Worm (Caenorhabditis elegans) whole organism, late embryonic: ENCODE results near the gene inso-1.

Source experiments
- C08G9.2 ChIP-seq: sonication (generic microtip); optimal IDR thresholded peaks from 2 replicates; lab custom pipeline; 2016; ENCODE audit warnings: mild to moderate bottlenecking, missing genetic modification characterization, moderate library complexity, missing compliant biosample characterization
- K02D7.2 ChIP-seq: sonication (generic microtip); optimal IDR thresholded peaks from 2 replicates; lab custom pipeline; 2017; ENCODE audit warnings: mild to moderate bottlenecking, missing genetic modification characterization, missing compliant biosample characterization
- K09A11.1 ChIP-seq: sonication (generic microtip); optimal IDR thresholded peaks from 2 replicates; lab custom pipeline; 2017; ENCODE audit warnings: antibody characterized with exemption, mild to moderate bottlenecking, missing genetic modification characterization, missing compliant biosample characterization; ENCODE audit not compliant: insufficient read depth
- Y22D7AL.16 ChIP-seq: sonication (generic microtip); optimal IDR thresholded peaks from 2 replicates; lab custom pipeline; 2016; ENCODE audit warnings: missing genetic modification characterization, missing compliant biosample characterization
- ahr-1 ChIP-seq: sonication (generic microtip); optimal IDR thresholded peaks from 2 replicates; lab custom pipeline; 2016; ENCODE audit warnings: missing genetic modification characterization, missing compliant biosample characterization
- ama-1 ChIP-seq: fragments of 150-350 bp; optimal IDR thresholded peaks from 2 replicates; lab custom pipeline; 2014
- ceh-18 ChIP-seq: sonication (generic microtip); optimal IDR thresholded peaks from 2 replicates; lab custom pipeline; 2016; ENCODE audit warnings: missing genetic modification characterization, missing compliant biosample characterization
- ceh-2 ChIP-seq: sonication (generic microtip); optimal IDR thresholded peaks from 2 replicates; lab custom pipeline; 2016; ENCODE audit warnings: missing genotype, missing genetic modification characterization, missing compliant biosample characterization
- ceh-22 ChIP-seq: sonication (generic microtip); optimal IDR thresholded peaks from 2 replicates; lab custom pipeline; 2017; ENCODE audit warnings: missing biosample characterization, missing genetic modification characterization
- ceh-24 ChIP-seq: sonication (generic microtip); optimal IDR thresholded peaks from 2 replicates; lab custom pipeline; 2016; ENCODE audit warnings: mild to moderate bottlenecking, missing genetic modification characterization, missing compliant biosample characterization
- ceh-31 ChIP-seq: sonication (generic microtip); optimal IDR thresholded peaks from 2 replicates; lab custom pipeline; 2016; ENCODE audit warnings: missing genetic modification characterization, missing compliant biosample characterization
- ceh-34 ChIP-seq: sonication (generic microtip); optimal IDR thresholded peaks from 2 replicates; lab custom pipeline; 2016; ENCODE audit warnings: mild to moderate bottlenecking, missing genetic modification characterization, missing compliant biosample characterization
- ceh-45 ChIP-seq: fragments of 200-800 bp; sonication (Bioruptor generic); IDR thresholded peaks from 2 replicates; pipeline ENCODE4 v1.3.6; 2022; ENCODE audit warnings: missing genetic modification reagents, missing genetic modification characterization, missing compliant biosample characterization
- ceh-48 ChIP-seq: sonication (generic microtip); optimal IDR thresholded peaks from 2 replicates; lab custom pipeline; 2016; ENCODE audit warnings: missing genetic modification characterization, inconsistent platforms, missing compliant biosample characterization
- ceh-6 ChIP-seq: fragments of 200-800 bp; sonication (Bioruptor generic); optimal IDR thresholded peaks from 2 replicates; lab custom pipeline; 2018; ENCODE audit warnings: mild to moderate bottlenecking, missing genetic modification characterization, missing compliant biosample characterization
- dmd-4 ChIP-seq: sonication (generic microtip); optimal IDR thresholded peaks from 2 replicates; lab custom pipeline; 2016; ENCODE audit warnings: borderline replicate concordance, missing genetic modification characterization, missing compliant biosample characterization
- elt-2 ChIP-seq: sonication (generic microtip); optimal IDR thresholded peaks from 2 replicates; lab custom pipeline; 2016; ENCODE audit warnings: missing genetic modification reagents, missing genetic modification characterization, missing compliant biosample characterization
- elt-4 ChIP-seq: sonication (generic microtip); optimal IDR thresholded peaks from 2 replicates; lab custom pipeline; 2016; ENCODE audit warnings: missing genetic modification characterization, missing compliant biosample characterization
- ets-4 ChIP-seq: sonication (generic microtip); optimal IDR thresholded peaks from 2 replicates; lab custom pipeline; 2016; ENCODE audit warnings: missing genetic modification characterization, missing compliant biosample characterization
- fkh-6 ChIP-seq: sonication (generic microtip); optimal IDR thresholded peaks from 2 replicates; lab custom pipeline; 2016; ENCODE audit warnings: missing genetic modification characterization, missing compliant biosample characterization
- gmeb-2 ChIP-seq: sonication (generic microtip); optimal IDR thresholded peaks from 2 replicates; lab custom pipeline; 2016; ENCODE audit warnings: missing genetic modification characterization, inconsistent platforms, missing compliant biosample characterization
- hlh-13 ChIP-seq: fragments of 200-800 bp; sonication (Bioruptor generic); optimal IDR thresholded peaks from 2 replicates; lab custom pipeline; 2018; ENCODE audit warnings: mild to moderate bottlenecking, missing genetic modification characterization, missing compliant biosample characterization
- hlh-15 ChIP-seq: sonication (generic microtip); optimal IDR thresholded peaks from 2 replicates; lab custom pipeline; 2016; ENCODE audit warnings: missing genetic modification characterization, missing compliant biosample characterization
- hlh-8 ChIP-seq: sonication (generic microtip); optimal IDR thresholded peaks from 2 replicates; lab custom pipeline; 2016; ENCODE audit warnings: missing genotype, missing genetic modification characterization, missing compliant biosample characterization
- lim-6 ChIP-seq: sonication (generic microtip); optimal IDR thresholded peaks from 2 replicates; lab custom pipeline; 2016; ENCODE audit warnings: missing genetic modification characterization, missing compliant biosample characterization
- lin-11 ChIP-seq: fragments of 200-800 bp; sonication (Bioruptor generic); optimal IDR thresholded peaks from 2 replicates; lab custom pipeline; 2018; ENCODE audit warnings: mild to moderate bottlenecking, missing genetic modification characterization, missing compliant biosample characterization
- madf-2 ChIP-seq: sonication (generic microtip); optimal IDR thresholded peaks from 2 replicates; lab custom pipeline; 2017; ENCODE audit warnings: missing genetic modification characterization, missing compliant biosample characterization
- mec-3 ChIP-seq: sonication (generic microtip); optimal IDR thresholded peaks from 2 replicates; lab custom pipeline; 2016; ENCODE audit warnings: borderline replicate concordance, missing genetic modification characterization, missing compliant biosample characterization
- nfya-1 ChIP-seq: sonication (generic microtip); optimal IDR thresholded peaks from 2 replicates; lab custom pipeline; 2017; ENCODE audit warnings: missing genetic modification characterization, mild to moderate bottlenecking, missing compliant biosample characterization, antibody characterized with exemption, moderate library complexity
- nhr-11 ChIP-seq: fragments of 150-350 bp; optimal IDR thresholded peaks from 2 replicates; lab custom pipeline; 2014; ENCODE audit warnings: missing biosample characterization, missing genetic modification characterization
- npax-4 ChIP-seq: sonication (generic microtip); optimal IDR thresholded peaks from 2 replicates; lab custom pipeline; 2016; ENCODE audit warnings: missing genetic modification characterization, missing compliant biosample characterization
- pag-3 ChIP-seq: sonication (generic microtip); optimal IDR thresholded peaks from 2 replicates; lab custom pipeline; 2016; ENCODE audit warnings: missing compliant biosample characterization, missing genetic modification characterization, borderline replicate concordance
- pat-9 ChIP-seq: fragments of 200-800 bp; sonication (Bioruptor generic); optimal IDR thresholded peaks from 2 replicates; lab custom pipeline; 2018; ENCODE audit warnings: mild to moderate bottlenecking, missing genetic modification characterization, moderate library complexity, missing compliant biosample characterization
- pax-1 ChIP-seq: fragments of 150-350 bp; optimal IDR thresholded peaks from 2 replicates; lab custom pipeline; 2014; ENCODE audit warnings: missing biosample characterization, missing genetic modification characterization
- pha-4 ChIP-seq: fragments of 150-350 bp; optimal IDR thresholded peaks from 2 replicates; lab custom pipeline; 2018; ENCODE audit warnings: missing biosample characterization, missing genetic modification reagents, missing genetic modification characterization
- ref-2 ChIP-seq: sonication (generic microtip); optimal IDR thresholded peaks from 2 replicates; lab custom pipeline; 2016; ENCODE audit warnings: missing genetic modification characterization, missing compliant biosample characterization
- rnt-1 ChIP-seq: sonication (generic microtip); optimal IDR thresholded peaks from 2 replicates; lab custom pipeline; 2016; ENCODE audit warnings: missing genetic modification characterization, missing compliant biosample characterization
- sox-2 ChIP-seq: fragments of 200-800 bp; sonication (Bioruptor generic); IDR thresholded peaks from 2 replicates; pipeline ENCODE4 v1.3.6; 2022; ENCODE audit warnings: missing genetic modification reagents, missing genetic modification characterization, missing compliant biosample characterization
- sox-4 ChIP-seq: sonication (generic microtip); optimal IDR thresholded peaks from 2 replicates; lab custom pipeline; 2017; ENCODE audit warnings: mild to moderate bottlenecking, missing genetic modification characterization, inconsistent platforms, missing compliant biosample characterization
- syd-9 ChIP-seq: sonication (generic microtip); optimal IDR thresholded peaks from 2 replicates; lab custom pipeline; 2016; ENCODE audit warnings: mild to moderate bottlenecking, missing genetic modification characterization, moderate library complexity, missing compliant biosample characterization
- tbx-2 ChIP-seq: sonication (generic microtip); optimal IDR thresholded peaks from 2 replicates; lab custom pipeline; 2016; ENCODE audit warnings: missing genetic modification characterization, missing compliant biosample characterization
- unc-3 ChIP-seq, 2 experiments: fragments of 200-800 bp in 1 of 2; sonication (Bioruptor generic) in 1 of 2; sonication (generic microtip) in 1 of 2; conservative IDR thresholded peaks in 1 of 2; optimal IDR thresholded peaks in 1 of 2; 2 replicates each; pipeline versions ENCODE4 v1.3.6 to Lab custom; 2016 to 2022; ENCODE audit warnings: missing compliant biosample characterization in 2 of 2, missing genetic modification characterization in 2 of 2, missing genetic modification reagents in 1 of 2
- unc-42 ChIP-seq: sonication (generic microtip); optimal IDR thresholded peaks from 2 replicates; lab custom pipeline; 2016; ENCODE audit warnings: missing genotype, missing genetic modification characterization, missing compliant biosample characterization
- unc-86 ChIP-seq: sonication (generic microtip); optimal IDR thresholded peaks from 2 replicates; lab custom pipeline; 2016; ENCODE audit warnings: missing genetic modification characterization, missing compliant biosample characterization
- ztf-16 ChIP-seq: sonication (generic microtip); optimal IDR thresholded peaks from 2 replicates; lab custom pipeline; 2017; ENCODE audit warnings: missing genetic modification characterization, missing compliant biosample characterization

The inso-1 gene

ce11 chrX:1293471-1293870 lies 6.5 kb upstream of the inso-1 start:
- TF ChIP-seq nfya-1 (tag; lab: Kevin White, UChicago), result no peak
- no peak for TF ChIP-seq ceh-22 (tag; lab: Kevin White, UChicago)
- TF ChIP-seq syd-9, result no peak
- no peak for TF ChIP-seq gmeb-2 (tag; lab: Kevin White, UChicago)
- TF ChIP-seq ceh-48, result no peak
- TF ChIP-seq pax-1 (tag; lab: Kevin White, UChicago), result no peak
- TF ChIP-seq hlh-15 (tag; lab: Kevin White, UChicago), result no peak
- TF ChIP-seq Y22D7AL.16, result no peak
- no peak for TF ChIP-seq unc-42 (tag; lab: Kevin White, UChicago)
- TF ChIP-seq ref-2 (tag; lab: Kevin White, UChicago), result no peak

ce11 chrX:1294607-1295303 lies 5.2 kb upstream of the inso-1 start, which contains the start of gene dop-4:
TSS of gene dop-4 (plus strand) at chrX:1295253.
- TF ChIP-seq rnt-1, result no peak
- no peak for TF ChIP-seq npax-4 (tag; lab: Kevin White, UChicago)
- TF ChIP-seq unc-42 (tag; lab: Kevin White, UChicago), result peak; percentile 53
- no peak for TF ChIP-seq pax-1 (tag; lab: Kevin White, UChicago)
- TF ChIP-seq madf-2, result no peak

- TF ChIP-seq ceh-45 (GFP tag; lab: Robert Waterston, UW) (no peak), unc-86 (tag; lab: Kevin White, UChicago) (no peak), elt-4 (no peak), unc-3 (GFP tag; conservative IDR thresholded peaks at IDR 0.05; lab: Robert Waterston, UW) (no peak), unc-3 (tag; optimal IDR thresholded peaks at IDR 0.05; lab: Kevin White, UChicago) (no peak), pag-3 (tag; lab: Kevin White, UChicago) (no peak), K02D7.2 (no peak), mec-3 (tag; lab: Kevin White, UChicago) (no peak), ceh-18 (tag; lab: Kevin White, UChicago) (no peak), pha-4 (no peak), ceh-48 (no peak), nhr-11 (tag; lab: Kevin White, UChicago) (no peak), ztf-16 (tag; lab: Kevin White, UChicago) (no peak), hlh-13 (GFP tag; lab: Kevin White, UChicago) (no peak), ets-4 (tag; lab: Kevin White, UChicago) (no peak), K09A11.1 (tag; lab: Kevin White, UChicago) (no peak), C08G9.2 (tag; lab: Kevin White, UChicago) (no peak), hlh-8 (no peak), ama-1 (lab: Kevin White, UChicago) (no peak)
Measured at ce11 chrX:1295713-1296112, 4.2 kb upstream of the inso-1 start.

- TF ChIP-seq ceh-2 (tag; lab: Kevin White, UChicago) (peak; percentile 84), ceh-18 (tag; lab: Kevin White, UChicago) (peak; percentile 85), hlh-8 (peak; percentile 89), elt-2 (peak; percentile 64), sox-2 (no peak; the same call in 1 of the 2 replicates), pat-9 (tag; lab: Kevin White, UChicago) (no peak), lin-11 (tag; lab: Kevin White, UChicago) (no peak), nfya-1 (tag; lab: Kevin White, UChicago) (peak; percentile 82), lim-6 (tag; lab: Kevin White, UChicago) (peak; percentile 36), ahr-1 (tag; lab: Kevin White, UChicago) (no peak), ceh-6 (GFP tag; lab: Kevin White, UChicago) (no peak), unc-86 (tag; lab: Kevin White, UChicago) (no peak), ceh-31 (tag; lab: Kevin White, UChicago) (peak; percentile 96), dmd-4 (tag; lab: Kevin White, UChicago) (peak; percentile 52), unc-42 (tag; lab: Kevin White, UChicago) (peak; percentile 83), pag-3 (tag; lab: Kevin White, UChicago) (peak; percentile 47), fkh-6 (tag; lab: Kevin White, UChicago) (peak; percentile 74), ama-1 (lab: Kevin White, UChicago) (no peak), ceh-45 (GFP tag; lab: Robert Waterston, UW) (no peak), ceh-34 (tag; lab: Kevin White, UChicago) (peak; percentile 85), mec-3 (tag; lab: Kevin White, UChicago) (peak; percentile 34), sox-4 (tag; lab: Kevin White, UChicago) (no peak), elt-4 (no peak), tbx-2 (tag; lab: Kevin White, UChicago) (peak; percentile 94), pax-1 (tag; lab: Kevin White, UChicago) (no peak), ceh-24 (tag; lab: Kevin White, UChicago) (no peak)
Measured at ce11 chrX:1302267-1302666, 2.3 kb downstream of the inso-1 start.
